Worm (Caenorhabditis elegans): ENCODE measurements around the gene srw-100.

DNA sequence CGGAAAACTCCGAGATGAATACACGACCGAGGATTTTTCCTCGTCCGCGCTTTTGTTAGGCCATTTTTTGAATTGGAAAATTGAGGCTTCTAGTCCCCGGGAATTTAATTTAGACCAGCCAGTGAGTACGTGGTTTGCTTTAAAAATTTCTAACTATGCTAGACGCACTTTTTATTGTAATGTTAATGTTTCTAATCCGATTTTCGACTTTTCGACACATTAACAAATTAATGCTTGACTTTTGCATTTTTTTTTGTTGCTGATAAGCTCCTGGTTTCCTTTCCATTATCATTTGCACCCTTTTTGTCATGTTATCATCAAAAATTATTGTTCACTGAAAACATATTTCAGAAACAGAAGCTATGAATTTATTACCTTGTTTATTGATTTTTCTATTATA, 45.8 kb downstream of the srw-100 start, which contains the start of gene clec-204:
- no peak for TF ChIP-seq dao-5 (tag; optimal IDR thresholded peaks at IDR 0.05)
- no peak for TF ChIP-seq him-1 (tag; optimal IDR thresholded peaks at IDR 0.05)
- no peak for TF ChIP-seq W03F9.2 (tag; optimal IDR thresholded peaks at IDR 0.05)

All from whole organism, L4/young adult.